Fruit fly (Drosophila melanogaster) whole organism, wandering third instar larva: ENCODE data around the gene CG16710.

ENCODE experiments used
- Myc ChIP-seq: fragments of >200 bp; optimal IDR thresholded peaks from 2 replicates; lab custom pipeline; 2017
- dl ChIP-seq, 2 experiments: fragments of 175-275, 200-275 bp in 1 of 2; fragments of 200-275 bp in 1 of 2; sonication (Bioruptor generic); optimal IDR thresholded peaks; lab custom pipeline; 2018; ENCODE audit warnings: mild to moderate bottlenecking in 2 of 2, missing biosample characterization in 2 of 2, missing genetic modification characterization in 2 of 2, moderate library complexity in 2 of 2; ENCODE audit not compliant: partially characterized antibody in 2 of 2, insufficient read depth in 1 of 2
- foxo ChIP-seq, 2 experiments: fragments of 200-800 bp; sonication (Bioruptor generic); optimal IDR thresholded peaks; 2 replicates in 1 of 2; 3 replicates in 1 of 2; lab custom pipeline; 2016 to 2017; ENCODE audit warnings: missing biosample characterization in 2 of 2, missing genetic modification characterization in 2 of 2
- h ChIP-seq: fragments of 200-800 bp; sonication (Bioruptor generic); optimal IDR thresholded peaks from 3 replicates; lab custom pipeline; 2016; ENCODE audit warnings: missing biosample characterization, mild to moderate bottlenecking, missing genetic modification characterization
- pan ChIP-seq: fragments of >200 bp; optimal IDR thresholded peaks from 2 replicates; lab custom pipeline; 2017

- TF ChIP-seq pan (no peak), foxo (GFP tag; optimal IDR thresholded peaks at IDR 0.05; lab: Kevin White, UChicago) (no peak), dl (GFP tag; optimal IDR thresholded peaks at IDR 0.05; lab: Kevin White, UChicago; ENCODE audit: insufficient read depth in 1 of 2, partially characterized antibody in 2 of 2) (no peak), Myc (lab: Kevin White, UChicago) (no peak), h (no peak)
Measured at dm6 chr3R:23655501-23655900, 26.8 kb upstream of the CG16710 start.
